Fruit fly (Drosophila melanogaster) whole organism, adult: ENCODE results near the gene CG7739.

Experiments
- CG12768 ChIP-seq: fragments of 200-800 bp; sonication (Bioruptor generic); optimal IDR thresholded peaks from 2 replicates; lab custom pipeline; 2017; ENCODE audit warnings: missing biosample characterization, missing genetic modification characterization, mild to moderate bottlenecking, moderate library complexity, missing genetic modification reagents
- CG14711 ChIP-seq: fragments of 200-800 bp; sonication (Bioruptor generic); optimal IDR thresholded peaks from 2 replicates; lab custom pipeline; 2018; ENCODE audit warnings: missing biosample characterization, mild to moderate bottlenecking, missing genetic modification characterization, moderate library complexity
- CG1620 ChIP-seq: fragments of 200-800 bp; sonication (Bioruptor generic); optimal IDR thresholded peaks from 2 replicates; lab custom pipeline; 2016; ENCODE audit warnings: missing biosample characterization, missing genetic modification characterization
- CG33017 ChIP-seq: fragments of 200-800 bp; sonication (Bioruptor generic); optimal IDR thresholded peaks from 2 replicates; lab custom pipeline; 2018; ENCODE audit warnings: missing biosample characterization, mild to moderate bottlenecking, missing genetic modification characterization, moderate library complexity
- CG5204 ChIP-seq: fragments of 200-800 bp; sonication (Bioruptor generic); optimal IDR thresholded peaks from 2 replicates; lab custom pipeline; 2016; ENCODE audit warnings: missing biosample characterization, missing genetic modification characterization
- CG7045 ChIP-seq: fragments of 200-800 bp; sonication (Bioruptor generic); optimal IDR thresholded peaks from 2 replicates; lab custom pipeline; 2017; ENCODE audit warnings: missing biosample characterization, mild to moderate bottlenecking, missing genetic modification characterization
- CG7101 ChIP-seq: fragments of 200-800 bp; sonication (Bioruptor generic); optimal IDR thresholded peaks from 2 replicates; lab custom pipeline; 2018; ENCODE audit warnings: missing biosample characterization, mild to moderate bottlenecking, missing genetic modification characterization, moderate library complexity
- Clk ChIP-seq: fragments of 200-800 bp; sonication (Bioruptor generic); optimal IDR thresholded peaks from 2 replicates; lab custom pipeline; 2017; ENCODE audit warnings: missing biosample characterization, missing genetic modification characterization
- Crg-1 ChIP-seq: fragments of 200-800 bp; sonication (Bioruptor generic); optimal IDR thresholded peaks from 2 replicates; lab custom pipeline; 2016; ENCODE audit warnings: missing biosample characterization, missing genetic modification characterization
- Hr96 ChIP-seq: fragments of 200-800 bp; sonication (Bioruptor generic); optimal IDR thresholded peaks from 2 replicates; lab custom pipeline; 2016; ENCODE audit warnings: missing biosample characterization, missing genetic modification characterization
- Mnt ChIP-seq: fragments of 200-800 bp; sonication (Bioruptor generic); optimal IDR thresholded peaks from 2 replicates; lab custom pipeline; 2016; ENCODE audit warnings: missing biosample characterization, mild to moderate bottlenecking, missing genetic modification characterization
- bab1 ChIP-seq: fragments of 200-800 bp; sonication (Bioruptor generic); optimal IDR thresholded peaks from 3 replicates; lab custom pipeline; 2019; ENCODE audit warnings: missing biosample characterization, mild to moderate bottlenecking, missing genetic modification characterization, moderate library complexity
- cic ChIP-seq: fragments of 200-800 bp; sonication (Bioruptor generic); optimal IDR thresholded peaks from 2 replicates; lab custom pipeline; 2017; ENCODE audit warnings: missing biosample characterization, mild to moderate bottlenecking, missing genetic modification characterization, moderate library complexity
- cnc ChIP-seq, 2 experiments: fragments of >200 bp; optimal IDR thresholded peaks; 2 replicates each; lab custom pipeline; 2017
- kay ChIP-seq: fragments of 200-800 bp; sonication (Bioruptor generic); peaks from one replicate; lab custom pipeline; 2016; ENCODE audit warnings: missing biosample characterization, missing genetic modification characterization, borderline replicate concordance
- ovo ChIP-seq: fragments of 200-800 bp; sonication (Bioruptor generic); optimal IDR thresholded peaks from 2 replicates; lab custom pipeline; 2016; ENCODE audit warnings: missing biosample characterization, missing genetic modification characterization
- pad ChIP-seq: fragments of 200-800 bp; sonication (Bioruptor generic); optimal IDR thresholded peaks from 3 replicates; lab custom pipeline; 2017; ENCODE audit warnings: missing biosample characterization, missing genetic modification characterization, mild to moderate bottlenecking, moderate library complexity, missing genetic modification reagents
- tj ChIP-seq: fragments of 200-800 bp; sonication (Bioruptor generic); optimal IDR thresholded peaks from 3 replicates; lab custom pipeline; 2017; ENCODE audit warnings: missing biosample characterization, mild to moderate bottlenecking, missing genetic modification characterization, moderate library complexity
- toe ChIP-seq: fragments of 200-800 bp; sonication (Bioruptor generic); optimal IDR thresholded peaks from 2 replicates; lab custom pipeline; 2016; ENCODE audit warnings: missing biosample characterization, missing genetic modification characterization

The CG7739 gene

dm6 chr3L:15526712-15527111, 36.2 kb downstream of the CG7739 start, which contains the start of gene CG33985:
CG33985 (minus strand) TSS chr3L:15526812.
- no peak for TF ChIP-seq Crg-1

- TF ChIP-seq Hr96 (GFP tag; lab: Kevin White, UChicago), result no peak
- TF ChIP-seq Clk (GFP tag; lab: Kevin White, UChicago), result no peak
Observed at dm6 chr3L:15525153-15525552, 37.7 kb downstream of the CG7739 start, which contains the start of gene CG33986. CG33986 (minus strand) TSS chr3L:15525253.

- TF ChIP-seq bab1 (GFP tag; lab: Kevin White, UChicago) (peak; percentile 70), cnc (optimal IDR thresholded peaks at IDR 0.05; lab: Kevin White, UChicago) (no peak), CG1620 (GFP tag; lab: Kevin White, UChicago) (no peak), kay (GFP tag; lab: Kevin White, UChicago) (peak; percentile 8), CG5204 (GFP tag; lab: Kevin White, UChicago) (no peak)
Observed at dm6 chr3L:15523806-15524346, 39.0 kb downstream of the CG7739 start, which contains the start of gene CG7945. CG7945 (minus strand) TSS chr3L:15524137.

- TF ChIP-seq bab1 (GFP tag; lab: Kevin White, UChicago) (peak; percentile 7), tj (GFP tag; lab: Kevin White, UChicago) (peak; percentile 82), CG33017 (tag; lab: Kevin White, UChicago) (no peak), toe (no peak)
Observed at dm6 chr3L:15520320-15520719, 42.5 kb downstream of the CG7739 start, which contains the start of gene yellow-k. yellow-k (plus strand) TSS chr3L:15520620.

dm6 chr3L:15519920-15520319, 42.9 kb downstream of the CG7739 start:
- TF ChIP-seq CG33017 (tag; lab: Kevin White, UChicago) (no peak), CG12768 (GFP tag; lab: Kevin White, UChicago) (no peak), Mnt (no peak), pad (GFP tag; lab: Kevin White, UChicago) (no peak), CG7101 (tag; lab: Kevin White, UChicago) (no peak), CG1620 (GFP tag; lab: Kevin White, UChicago) (no peak), CG5204 (GFP tag; lab: Kevin White, UChicago) (no peak), Crg-1 (no peak), cnc (optimal IDR thresholded peaks at IDR 0.05; lab: Kevin White, UChicago) (no peak), CG7045 (GFP tag; lab: Kevin White, UChicago) (no peak)

dm6 chr3L:15519492-15519891, 43.4 kb downstream of the CG7739 start, which contains the start of gene mex1:
mex1 (minus strand) TSS chr3L:15519592.
- TF ChIP-seq Mnt (no peak), CG33017 (tag; lab: Kevin White, UChicago) (no peak), kay (GFP tag; lab: Kevin White, UChicago) (no peak)

- TF ChIP-seq CG33017 (tag; lab: Kevin White, UChicago), result no peak
- TF ChIP-seq CG5204 (GFP tag; lab: Kevin White, UChicago), result no peak
- no peak for TF ChIP-seq pad (GFP tag; lab: Kevin White, UChicago)
- peak; percentile 33 for TF ChIP-seq cic (GFP tag; lab: Kevin White, UChicago)
- TF ChIP-seq bab1 (GFP tag; lab: Kevin White, UChicago), result no peak
- TF ChIP-seq CG14711 (tag; lab: Kevin White, UChicago), result no peak
- TF ChIP-seq ovo (GFP tag; lab: Kevin White, UChicago), result no peak
- no peak for TF ChIP-seq CG7045 (GFP tag; lab: Kevin White, UChicago)
- no peak for TF ChIP-seq Clk (GFP tag; lab: Kevin White, UChicago)
- peak; percentile 35 for TF ChIP-seq Mnt
- peak; percentile 8 for TF ChIP-seq kay (GFP tag; lab: Kevin White, UChicago)
- TF ChIP-seq CG7101 (tag; lab: Kevin White, UChicago), result no peak
- no peak for TF ChIP-seq CG1620 (GFP tag; lab: Kevin White, UChicago)
Observed at dm6 chr3L:15518344-15518743, 44.5 kb downstream of the CG7739 start.

dm6 chr3L:15517508-15517907, 45.4 kb downstream of the CG7739 start:
- no peak for TF ChIP-seq ovo (GFP tag; lab: Kevin White, UChicago)
- TF ChIP-seq cic (GFP tag; lab: Kevin White, UChicago), result peak; percentile 12
- TF ChIP-seq CG5204 (GFP tag; lab: Kevin White, UChicago), result no peak
- no peak for TF ChIP-seq pad (GFP tag; lab: Kevin White, UChicago)
- TF ChIP-seq CG14711 (tag; lab: Kevin White, UChicago), result no peak
- TF ChIP-seq kay (GFP tag; lab: Kevin White, UChicago), result peak; percentile 50
